Worm (Caenorhabditis elegans) whole organism, L3 larva: ENCODE results near the gene acy-3.

Source experiments
- ZK546.5 ChIP-seq: sonication (generic microtip); optimal IDR thresholded peaks from 2 replicates; lab custom pipeline; 2017; ENCODE audit warnings: missing biosample characterization, missing genetic modification characterization
- aly-2 ChIP-seq: fragments of 150-350 bp; optimal IDR thresholded peaks from 2 replicates; lab custom pipeline; 2014; ENCODE audit warnings: missing biosample characterization, missing genetic modification characterization
- ceh-82 ChIP-seq: fragments of 150-350 bp; optimal IDR thresholded peaks from 2 replicates; lab custom pipeline; 2014; ENCODE audit warnings: missing biosample characterization, missing genetic modification characterization
- fos-1 ChIP-seq: fragments of 150-350 bp; optimal IDR thresholded peaks from 2 replicates; lab custom pipeline; 2014; ENCODE audit warnings: missing biosample characterization, missing genetic modification characterization
- jun-1 ChIP-seq: fragments of 150-350 bp; optimal IDR thresholded peaks from 2 replicates; lab custom pipeline; 2014; ENCODE audit warnings: missing biosample characterization, missing genetic modification reagents, missing genetic modification characterization
- nfya-1 ChIP-seq: sonication (generic microtip); optimal IDR thresholded peaks from 2 replicates; lab custom pipeline; 2017; ENCODE audit warnings: missing genetic modification characterization, mild to moderate bottlenecking, missing compliant biosample characterization, antibody characterized with exemption, moderate library complexity; ENCODE audit not compliant: insufficient read depth
- nhr-76 ChIP-seq: fragments of 150-350 bp; sonication (generic microtip); optimal IDR thresholded peaks from 5 replicates; lab custom pipeline; 2014; ENCODE audit warnings: missing biosample characterization, missing genetic modification characterization
- unc-62 ChIP-seq: fragments of 150-350 bp; sonication (generic microtip); optimal IDR thresholded peaks from 4 replicates; lab custom pipeline; 2014; ENCODE audit warnings: missing biosample characterization, missing genetic modification reagents, missing genetic modification characterization

DNA sequence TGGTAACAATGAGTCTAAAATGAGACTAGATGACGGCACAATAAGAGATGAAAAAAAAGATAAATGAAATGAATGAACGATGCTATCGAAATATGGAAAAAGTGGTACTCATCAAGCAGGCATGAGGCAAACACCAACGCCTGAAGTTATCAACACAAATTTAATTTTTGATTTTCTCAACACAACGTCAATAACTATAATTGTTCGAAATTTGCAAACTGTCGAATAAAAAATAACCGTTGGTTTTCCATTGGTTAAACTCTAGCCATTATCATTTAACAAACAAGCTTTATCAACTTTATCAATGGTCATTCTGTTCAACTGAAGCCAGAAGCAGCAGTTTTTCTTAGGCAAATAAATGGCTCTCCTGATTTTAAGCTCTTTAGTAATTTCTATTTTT is 46.0 kb upstream of the acy-3 start, which contains the start of gene cyp-25A1:
- TF ChIP-seq ZK546.5 (tag; lab: Kevin White, UChicago) (no peak), fos-1 (tag; lab: Kevin White, UChicago) (no peak), jun-1 (tag; lab: Kevin White, UChicago) (no peak), nhr-76 (tag; lab: Kevin White, UChicago) (no peak), unc-62 (no peak), nfya-1 (tag; lab: Kevin White, UChicago) (no peak), aly-2 (tag; lab: Kevin White, UChicago) (no peak), ceh-82 (tag; lab: Kevin White, UChicago) (no peak)
